Worm (Caenorhabditis elegans) whole organism, young adult: ENCODE results near the gene K05B2.2.

ENCODE experiments used
- B0019.2 ChIP-seq: fragments of 200-800 bp; sonication (Bioruptor generic); conservative IDR thresholded peaks from 2 replicates; pipeline ENCODE4 v1.3.6; 2022; ENCODE audit warnings: missing genetic modification reagents, missing genetic modification characterization, missing compliant biosample characterization
- F10E7.11 ChIP-seq: sonication (generic microtip); optimal IDR thresholded peaks from 2 replicates; lab custom pipeline; 2017; ENCODE audit warnings: mild to moderate bottlenecking, missing genetic modification characterization, moderate library complexity, missing compliant biosample characterization
- K11D2.4 ChIP-seq: fragments of 200-800 bp; sonication (Bioruptor generic); IDR thresholded peaks from 2 replicates; pipeline ENCODE4 v1.3.6; 2022; ENCODE audit warnings: missing genetic modification reagents, missing genetic modification characterization, missing compliant biosample characterization
- T07F8.4 ChIP-seq: sonication (generic microtip); optimal IDR thresholded peaks from 2 replicates; lab custom pipeline; 2016; ENCODE audit warnings: mild to moderate bottlenecking, missing genetic modification characterization, moderate library complexity, missing compliant biosample characterization
- Y79H2A.3 ChIP-seq: fragments of 200-800 bp; sonication (Bioruptor generic); conservative IDR thresholded peaks from 2 replicates; pipeline ENCODE4 v1.3.6; 2022; ENCODE audit warnings: missing genetic modification reagents, missing genetic modification characterization, missing compliant biosample characterization
- ama-1 ChIP-seq, 3 experiments: fragments of 150-350 bp in 1 of 3; sonication (generic microtip) in 2 of 3; optimal IDR thresholded peaks; 2 replicates each; lab custom pipeline; 2014 to 2018; ENCODE audit warnings: missing biosample characterization in 2 of 3, missing genetic modification characterization in 2 of 3, missing genetic modification reagents in 2 of 3
- aptf-3 ChIP-seq: fragments of 200-800 bp; sonication (Bioruptor generic); IDR thresholded peaks from 2 replicates; pipeline ENCODE4 v1.3.6; 2022; ENCODE audit warnings: missing genetic modification characterization, missing compliant biosample characterization
- ceh-100 ChIP-seq: fragments of 200-800 bp; sonication (Bioruptor generic); IDR thresholded peaks from 2 replicates; pipeline ENCODE4 v1.3.6; 2022; ENCODE audit warnings: missing genetic modification reagents, missing genetic modification characterization, missing compliant biosample characterization
- egl-44 ChIP-seq: fragments of 200-800 bp; sonication (Bioruptor generic); IDR thresholded peaks from 2 replicates; pipeline ENCODE4 v1.3.6; 2022; ENCODE audit warnings: missing genetic modification reagents, missing genetic modification characterization, missing compliant biosample characterization
- egrh-3 ChIP-seq: fragments of 200-800 bp; sonication (Bioruptor generic); IDR thresholded peaks from 2 replicates; pipeline ENCODE4 v1.3.6; 2022; ENCODE audit warnings: missing genetic modification reagents, missing genetic modification characterization, missing compliant biosample characterization
- fkh-3 ChIP-seq: sonication (generic microtip); optimal IDR thresholded peaks from 2 replicates; lab custom pipeline; 2016; ENCODE audit warnings: mild to moderate bottlenecking, missing genetic modification characterization, missing compliant biosample characterization
- gei-17 ChIP-seq: fragments of 200-800 bp; sonication (Bioruptor generic); optimal IDR thresholded peaks from 2 replicates; lab custom pipeline; 2018; ENCODE audit warnings: mild to moderate bottlenecking, missing genetic modification characterization, missing compliant biosample characterization
- hlh-12 ChIP-seq: sonication (generic microtip); optimal IDR thresholded peaks from 2 replicates; lab custom pipeline; 2016; ENCODE audit warnings: missing genetic modification characterization, missing compliant biosample characterization
- hlh-26 ChIP-seq: fragments of 200-800 bp; sonication (Bioruptor generic); conservative IDR thresholded peaks from 2 replicates; pipeline ENCODE4 v1.3.6; 2022; ENCODE audit warnings: missing genetic modification reagents, missing genetic modification characterization, missing compliant biosample characterization
- hrde-1 ChIP-seq: sonication (generic microtip); optimal IDR thresholded peaks from 2 replicates; lab custom pipeline; 2016; ENCODE audit warnings: missing genetic modification characterization, mild to moderate bottlenecking, missing compliant biosample characterization, moderate library complexity, missing genotype, missing genetic modification reagents, borderline replicate concordance
- lag-1 ChIP-seq: fragments of 200-800 bp; sonication (Bioruptor generic); IDR thresholded peaks from 2 replicates; pipeline ENCODE4 v1.3.6; 2022; ENCODE audit warnings: missing genetic modification reagents, missing genetic modification characterization, missing compliant biosample characterization
- let-526 ChIP-seq: fragments of 200-800 bp; sonication (Bioruptor generic); IDR thresholded peaks from 2 replicates; pipeline ENCODE4 v1.3.6; 2022; ENCODE audit warnings: missing genetic modification reagents, missing genetic modification characterization, missing compliant biosample characterization
- let-607 ChIP-seq, 2 experiments: fragments of 200-800 bp in 1 of 2; sonication (Bioruptor generic) in 1 of 2; sonication (generic microtip) in 1 of 2; optimal IDR thresholded peaks; 2 replicates each; lab custom pipeline; 2016 to 2018; ENCODE audit warnings: mild to moderate bottlenecking in 2 of 2, missing compliant biosample characterization in 2 of 2, missing genetic modification characterization in 2 of 2, moderate library complexity in 2 of 2, missing genotype in 1 of 2
- lin-40 ChIP-seq: sonication (generic microtip); optimal IDR thresholded peaks from 2 replicates; lab custom pipeline; 2016; ENCODE audit warnings: missing genetic modification characterization, mild to moderate bottlenecking, missing compliant biosample characterization, missing genotype, missing genetic modification reagents
- lin-54 ChIP-seq: fragments of 200-800 bp; sonication (Bioruptor generic); optimal IDR thresholded peaks from 2 replicates; lab custom pipeline; 2018; ENCODE audit warnings: mild to moderate bottlenecking, missing genetic modification characterization, missing compliant biosample characterization
- lir-1 ChIP-seq: fragments of 200-800 bp; sonication (Bioruptor generic); conservative IDR thresholded peaks from 2 replicates; pipeline ENCODE4 v1.3.6; 2022; ENCODE audit warnings: missing genetic modification reagents, missing genetic modification characterization, missing compliant biosample characterization
- lsy-27 ChIP-seq: sonication (generic microtip); optimal IDR thresholded peaks from 2 replicates; lab custom pipeline; 2017; ENCODE audit warnings: missing genetic modification characterization, mild to moderate bottlenecking, missing compliant biosample characterization, antibody characterized with exemption, missing genotype, borderline replicate concordance; ENCODE audit not compliant: insufficient read depth
- madf-10 ChIP-seq: sonication (generic microtip); optimal IDR thresholded peaks from 2 replicates; lab custom pipeline; 2016; ENCODE audit warnings: mild to moderate bottlenecking, missing genetic modification characterization, missing compliant biosample characterization
- madf-6 ChIP-seq: fragments of 200-800 bp; sonication (Bioruptor generic); IDR thresholded peaks from 2 replicates; pipeline ENCODE4 v1.3.6; 2022; ENCODE audit warnings: missing genetic modification reagents, missing genetic modification characterization, missing compliant biosample characterization
- mcd-1 ChIP-seq: fragments of 200-800 bp; sonication (Bioruptor generic); IDR thresholded peaks from 2 replicates; pipeline ENCODE4 v1.3.6; 2022; ENCODE audit warnings: missing genetic modification reagents, missing genetic modification characterization, missing compliant biosample characterization
- nfyb-1 ChIP-seq: fragments of 200-800 bp; sonication (Bioruptor generic); IDR thresholded peaks from 2 replicates; pipeline ENCODE4 v1.3.6; 2022; ENCODE audit warnings: missing genetic modification reagents, missing genetic modification characterization, missing compliant biosample characterization
- nhr-80 ChIP-seq: sonication (generic microtip); optimal IDR thresholded peaks from 2 replicates; lab custom pipeline; 2016; ENCODE audit warnings: missing genetic modification characterization, missing compliant biosample characterization
- repo-1 ChIP-seq: sonication (generic microtip); optimal IDR thresholded peaks from 2 replicates; lab custom pipeline; 2017; ENCODE audit warnings: mild to moderate bottlenecking, missing genetic modification characterization, missing compliant biosample characterization
- snpc-1.1 ChIP-seq: sonication (generic microtip); optimal IDR thresholded peaks from 2 replicates; lab custom pipeline; 2017; ENCODE audit warnings: missing genetic modification characterization, mild to moderate bottlenecking, missing compliant biosample characterization, antibody characterized with exemption, moderate library complexity, missing genotype, missing genetic modification reagents; ENCODE audit not compliant: insufficient read depth
- snpc-4 ChIP-seq, 5 experiments: fragments of 150-350 bp in 1 of 5; sonication (generic microtip) in 4 of 5; optimal IDR thresholded peaks; 2 replicates each; lab custom pipeline; 2014 to 2018; ENCODE audit warnings: missing genetic modification characterization in 5 of 5, missing biosample characterization in 3 of 5, antibody characterized with exemption in 2 of 5, mild to moderate bottlenecking in 2 of 5, missing compliant biosample characterization in 2 of 5, missing genotype in 2 of 5, moderate library complexity in 2 of 5, missing genetic modification reagents in 1 of 5
- sptf-2 ChIP-seq: fragments of 200-800 bp; sonication (Bioruptor generic); optimal IDR thresholded peaks from 2 replicates; lab custom pipeline; 2018; ENCODE audit warnings: mild to moderate bottlenecking, missing genetic modification characterization, missing compliant biosample characterization
- tbp1 ChIP-seq: fragments of 200-800 bp; sonication (Bioruptor generic); optimal IDR thresholded peaks from 2 replicates; lab custom pipeline; 2018; ENCODE audit warnings: mild to moderate bottlenecking, missing genetic modification characterization, missing compliant biosample characterization
- tlf-1 ChIP-seq: fragments of 200-800 bp; sonication (Bioruptor generic); optimal IDR thresholded peaks from 2 replicates; lab custom pipeline; 2018; ENCODE audit warnings: mild to moderate bottlenecking, missing genetic modification characterization, missing compliant biosample characterization
- unc-130 ChIP-seq: sonication (generic microtip); optimal IDR thresholded peaks from 2 replicates; lab custom pipeline; 2016; ENCODE audit warnings: missing genetic modification reagents, missing genetic modification characterization, missing compliant biosample characterization
- zfh-2 ChIP-seq: fragments of 200-800 bp; sonication (Bioruptor generic); conservative IDR thresholded peaks from 2 replicates; pipeline ENCODE4 v1.3.6; 2022; ENCODE audit warnings: missing genetic modification reagents, missing genetic modification characterization, missing compliant biosample characterization
- ztf-18 ChIP-seq: sonication (generic microtip); optimal IDR thresholded peaks from 2 replicates; lab custom pipeline; 2016; ENCODE audit warnings: missing genotype, mild to moderate bottlenecking, missing genetic modification characterization, missing compliant biosample characterization
- ztf-26 ChIP-seq: sonication (generic microtip); optimal IDR thresholded peaks from 2 replicates; lab custom pipeline; 2017; ENCODE audit warnings: missing genetic modification characterization, missing compliant biosample characterization
- ztf-28 ChIP-seq: fragments of 200-800 bp; sonication (Bioruptor generic); IDR thresholded peaks from 2 replicates; pipeline ENCODE4 v1.3.6; 2022; ENCODE audit warnings: missing genetic modification reagents, missing genetic modification characterization, missing compliant biosample characterization
- ztf-3 ChIP-seq: fragments of 200-800 bp; sonication (Bioruptor generic); optimal IDR thresholded peaks from 2 replicates; lab custom pipeline; 2018; ENCODE audit warnings: mild to moderate bottlenecking, missing genetic modification characterization, missing compliant biosample characterization

K05B2.2 gene

DNA sequence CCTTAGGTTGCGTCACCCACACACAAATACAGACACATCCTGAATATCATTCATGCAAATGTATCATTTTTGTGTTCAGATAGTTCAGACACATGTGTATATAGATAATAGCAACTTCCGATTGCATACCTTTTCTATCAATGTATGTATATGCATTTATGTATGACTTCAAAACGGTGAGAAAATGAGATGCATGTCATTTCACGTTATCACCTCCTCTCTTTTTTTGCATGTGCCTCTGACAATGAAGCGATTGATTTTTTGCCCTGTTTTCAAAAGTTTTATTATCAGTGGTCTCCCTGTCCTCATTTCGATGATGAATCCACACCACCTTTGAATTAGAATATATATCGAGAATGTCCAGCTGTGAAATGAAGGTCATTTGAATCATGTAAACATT, at the start of gene K05B2.2:
Gene K05B2.2, plus strand, starts transcription at position 278 of the 400 bp plus-strand sequence.
- TF ChIP-seq zfh-2 (GFP tag; lab: Robert Waterston, UW) (no peak), ztf-26 (no peak), nhr-80 (tag; lab: Kevin White, UChicago) (peak; percentile 77), unc-130 (no peak), ztf-28 (GFP tag; lab: Robert Waterston, UW) (no peak), madf-10 (tag; lab: Kevin White, UChicago) (no peak), ceh-100 (GFP tag; lab: Robert Waterston, UW) (no peak)

DNA sequence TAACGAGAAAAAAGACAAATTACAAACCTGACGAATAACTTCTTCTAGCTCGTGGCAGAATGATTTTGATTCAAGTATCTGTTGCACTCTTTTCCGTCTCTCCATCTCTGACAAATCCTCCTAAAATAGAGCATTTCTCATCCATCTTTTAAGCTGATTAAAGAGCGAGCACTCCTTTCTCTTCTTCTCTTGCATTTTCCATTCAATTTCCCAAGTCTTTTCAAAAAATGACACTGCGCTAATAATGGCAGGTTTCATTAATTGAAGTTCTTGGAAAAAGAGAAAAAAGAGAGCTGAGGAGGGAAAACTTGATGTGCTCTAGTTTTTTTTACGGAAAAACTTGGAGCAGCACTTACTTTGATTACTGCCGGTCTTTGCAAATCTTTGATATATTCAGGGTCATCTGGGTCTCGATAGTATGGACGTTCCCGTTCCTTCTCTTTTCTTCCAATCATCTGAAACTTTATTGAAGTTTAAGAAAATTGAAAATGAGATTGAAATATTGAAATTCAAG, 46.2 kb upstream of the K05B2.2 start, which contains the start of gene add-1:
Gene add-1, minus strand, starts transcription at position 464 of the 514 bp plus-strand sequence.
- TF ChIP-seq ama-1 (optimal IDR thresholded peaks at IDR 0.05; lab: Kevin White, UChicago) (no peak), ama-1 (GFP tag; optimal IDR thresholded peaks at IDR 0.05; lab: Kevin White, UChicago) (no peak), tbp1 (no peak), egrh-3 (GFP tag; lab: Robert Waterston, UW) (no peak), let-526 (GFP tag; lab: Robert Waterston, UW) (no peak), gei-17 (GFP tag; lab: Kevin White, UChicago) (no peak), zfh-2 (GFP tag; lab: Robert Waterston, UW) (no peak)

DNA sequence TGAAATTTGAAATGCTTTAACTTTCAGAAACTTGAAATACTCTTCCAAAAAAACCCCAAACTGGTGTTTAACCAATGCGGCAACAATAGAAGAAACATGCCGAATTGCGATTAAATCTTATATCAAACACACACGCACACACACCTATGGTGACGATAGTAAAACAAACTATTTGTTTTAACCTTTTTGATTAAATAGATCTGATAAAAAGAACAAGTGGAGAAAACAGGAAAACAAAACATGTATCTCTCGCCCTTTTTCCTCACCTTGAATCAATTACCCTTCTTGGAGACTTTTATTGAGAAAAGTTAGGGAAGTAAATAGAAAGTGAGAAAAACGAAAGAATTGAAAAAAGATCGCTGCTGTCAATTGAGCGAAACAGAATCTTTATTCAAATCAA, 44.5 kb upstream of the K05B2.2 start:
- TF ChIP-seq madf-6 (GFP tag; lab: Robert Waterston, UW) (no peak), lin-40 (tag; lab: Kevin White, UChicago) (no peak), hrde-1 (no peak), egl-44 (GFP tag; lab: Robert Waterston, UW) (no peak), ztf-18 (tag; lab: Kevin White, UChicago) (no peak), snpc-4 (GFP tag; optimal IDR thresholded peaks at IDR 0.05; lab: Kevin White, UChicago) (no peak), snpc-4 (tag; optimal IDR thresholded peaks at IDR 0.05; lab: Kevin White, UChicago) (no peak), egrh-3 (GFP tag; lab: Robert Waterston, UW) (no peak), tlf-1 (GFP tag; lab: Kevin White, UChicago) (no peak), F10E7.11 (tag; lab: Kevin White, UChicago) (no peak), madf-10 (tag; lab: Kevin White, UChicago) (no peak), lin-54 (no peak), K11D2.4 (no peak), repo-1 (tag; lab: Kevin White, UChicago) (no peak)

DNA sequence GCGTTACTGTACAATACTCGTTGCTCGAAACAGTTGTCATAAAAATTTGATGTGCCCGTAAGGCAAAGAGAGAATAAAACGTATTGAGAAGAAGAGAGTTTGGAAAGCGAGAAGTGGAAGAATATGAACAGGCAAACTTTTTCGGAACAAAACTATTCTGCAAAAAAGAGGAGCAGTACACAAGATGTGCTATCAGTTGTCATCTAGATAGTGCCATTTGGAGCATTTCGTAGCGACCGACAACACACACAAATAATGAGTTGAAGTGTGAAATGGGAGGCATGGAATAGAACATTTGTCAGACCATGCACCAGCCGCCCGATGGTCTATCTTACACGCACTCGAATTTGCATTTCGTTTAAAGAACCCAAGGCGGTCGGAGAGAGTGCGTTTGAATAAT, 43.8 kb upstream of the K05B2.2 start:
- TF ChIP-seq mcd-1 (no peak), nhr-80 (tag; lab: Kevin White, UChicago) (peak; percentile 83), ztf-26 (no peak), let-607 (tag; optimal IDR thresholded peaks at IDR 0.05; lab: Kevin White, UChicago) (peak in 1 of 2 experiments; percentile 82), B0019.2 (GFP tag; lab: Robert Waterston, UW) (no peak)

DNA sequence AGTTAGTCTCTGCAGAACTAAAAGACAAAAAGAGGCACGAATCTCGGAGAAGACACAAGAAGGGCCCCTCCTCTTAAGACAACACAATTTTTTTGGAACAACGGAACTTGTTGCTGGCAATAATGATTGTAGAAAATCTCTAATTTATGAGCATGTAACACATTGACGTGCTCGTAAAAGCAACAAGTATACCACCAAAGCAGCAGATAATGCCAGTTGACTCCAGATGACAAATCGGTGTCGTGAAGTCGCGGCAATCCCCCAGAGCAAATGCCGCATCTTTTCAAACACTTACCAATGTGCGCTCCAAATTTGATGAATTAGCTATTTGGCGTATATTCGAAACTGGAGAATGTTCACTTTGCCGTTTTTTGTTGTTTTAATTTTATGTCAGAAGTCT, 41.7 kb upstream of the K05B2.2 start:
- TF ChIP-seq fkh-3, result no peak
- TF ChIP-seq lsy-27, result no peak
- no peak for TF ChIP-seq repo-1 (tag; lab: Kevin White, UChicago)
- TF ChIP-seq T07F8.4 (tag; lab: Kevin White, UChicago), result no peak
- TF ChIP-seq tbp1, result no peak
- no peak for TF ChIP-seq madf-6 (GFP tag; lab: Robert Waterston, UW)
- no peak for TF ChIP-seq ztf-26
- no peak for TF ChIP-seq lir-1 (GFP tag; lab: Robert Waterston, UW)
- no peak for TF ChIP-seq let-607 (tag; optimal IDR thresholded peaks at IDR 0.05; lab: Kevin White, UChicago)
- no peak for TF ChIP-seq hlh-26
- TF ChIP-seq lag-1 (GFP tag; lab: Robert Waterston, UW), result no peak
- no peak for TF ChIP-seq sptf-2 (GFP tag; lab: Kevin White, UChicago)
- no peak for TF ChIP-seq aptf-3 (GFP tag; lab: Robert Waterston, UW)
- no peak for TF ChIP-seq Y79H2A.3 (GFP tag; lab: Robert Waterston, UW)
- TF ChIP-seq ztf-3 (GFP tag; lab: Kevin White, UChicago), result no peak
- no peak for TF ChIP-seq hlh-12 (tag; lab: Kevin White, UChicago)
- TF ChIP-seq snpc-1.1 (tag; lab: Kevin White, UChicago), result no peak
- TF ChIP-seq nfyb-1 (GFP tag; lab: Robert Waterston, UW), result no peak
- TF ChIP-seq, all 124 proteins: peak for 0
